Worm (Caenorhabditis elegans) whole organism, L2 larva: ENCODE data around the gene F43E2.6.

Source experiments
- C34F6.9 ChIP-seq: fragments of 150-350 bp; optimal IDR thresholded peaks from 2 replicates; lab custom pipeline; 2014; ENCODE audit warnings: missing biosample characterization, missing genetic modification characterization
- F13H6.1 ChIP-seq: sonication (generic microtip); optimal IDR thresholded peaks from 2 replicates; lab custom pipeline; 2016; ENCODE audit warnings: missing genetic modification characterization, missing compliant biosample characterization
- R02D3.7 ChIP-seq: fragments of 150-350 bp; optimal IDR thresholded peaks from 2 replicates; lab custom pipeline; 2014; ENCODE audit warnings: missing biosample characterization, missing genetic modification characterization
- Y55F3AM.14 ChIP-seq: fragments of 200-800 bp; sonication (Bioruptor generic); optimal IDR thresholded peaks from 2 replicates; lab custom pipeline; 2018; ENCODE audit warnings: mild to moderate bottlenecking, missing genetic modification characterization, missing compliant biosample characterization
- ZK546.5 ChIP-seq: sonication (generic microtip); optimal IDR thresholded peaks from 2 replicates; lab custom pipeline; 2017; ENCODE audit warnings: missing biosample characterization, missing genetic modification characterization
- alr-1 ChIP-seq: fragments of 150-350 bp; optimal IDR thresholded peaks from 2 replicates; lab custom pipeline; 2014; ENCODE audit warnings: missing biosample characterization, missing genetic modification characterization
- aly-2 ChIP-seq: fragments of 150-350 bp; optimal IDR thresholded peaks from 2 replicates; lab custom pipeline; 2014; ENCODE audit warnings: missing biosample characterization, missing genetic modification characterization
- ama-1 ChIP-seq: fragments of 150-350 bp; optimal IDR thresholded peaks from 2 replicates; lab custom pipeline; 2018; ENCODE audit warnings: inconsistent platforms
- blmp-1 ChIP-seq: sonication (generic microtip); optimal IDR thresholded peaks from 2 replicates; lab custom pipeline; 2017; ENCODE audit warnings: missing genetic modification characterization, mild to moderate bottlenecking, missing compliant biosample characterization, antibody characterized with exemption, moderate library complexity; ENCODE audit not compliant: insufficient read depth
- ceh-16 ChIP-seq: fragments of 150-350 bp; optimal IDR thresholded peaks from 2 replicates; lab custom pipeline; 2014; ENCODE audit warnings: missing biosample characterization, missing genetic modification characterization
- crh-2 ChIP-seq: sonication (generic microtip); optimal IDR thresholded peaks from 2 replicates; lab custom pipeline; 2017; ENCODE audit warnings: missing biosample characterization, missing genetic modification characterization
- elt-1 ChIP-seq: fragments of 150-350 bp; optimal IDR thresholded peaks from 2 replicates; lab custom pipeline; 2014; ENCODE audit warnings: missing biosample characterization, missing genetic modification characterization
- elt-3 ChIP-seq: sonication (generic microtip); optimal IDR thresholded peaks from 2 replicates; lab custom pipeline; 2017; ENCODE audit warnings: missing biosample characterization, missing genetic modification characterization
- fos-1 ChIP-seq: fragments of 150-350 bp; optimal IDR thresholded peaks from 2 replicates; lab custom pipeline; 2014; ENCODE audit warnings: missing biosample characterization, missing genetic modification characterization
- lin-11 ChIP-seq: fragments of 150-350 bp; sonication (generic microtip); optimal IDR thresholded peaks from 2 replicates; lab custom pipeline; 2014; ENCODE audit warnings: missing biosample characterization, missing genetic modification characterization, inconsistent platforms, mixed read lengths
- lin-39 ChIP-seq: fragments of 150-350 bp; optimal IDR thresholded peaks from 2 replicates; lab custom pipeline; 2014; ENCODE audit warnings: missing biosample characterization, missing genetic modification reagents, missing genetic modification characterization
- lsy-2 ChIP-seq, 2 experiments: fragments of 150-350 bp in 1 of 2; sonication (generic microtip) in 1 of 2; optimal IDR thresholded peaks; 2 replicates each; lab custom pipeline; 2014 to 2017; ENCODE audit warnings: missing biosample characterization in 2 of 2, missing genetic modification characterization in 2 of 2
- mab-5 ChIP-seq: fragments of 150-350 bp; optimal IDR thresholded peaks from 2 replicates; lab custom pipeline; 2014; ENCODE audit warnings: missing biosample characterization, missing genetic modification characterization
- mbf-1 ChIP-seq: sonication (generic microtip); optimal IDR thresholded peaks from 2 replicates; lab custom pipeline; 2017; ENCODE audit warnings: missing biosample characterization, missing genetic modification characterization
- nhr-10 ChIP-seq: sonication (generic microtip); optimal IDR thresholded peaks from 2 replicates; lab custom pipeline; 2017; ENCODE audit warnings: missing biosample characterization, missing genetic modification characterization
- nhr-11 ChIP-seq: fragments of 150-350 bp; optimal IDR thresholded peaks from 2 replicates; lab custom pipeline; 2014; ENCODE audit warnings: missing biosample characterization, missing genetic modification characterization
- nhr-12 ChIP-seq: fragments of 150-350 bp; optimal IDR thresholded peaks from 2 replicates; lab custom pipeline; 2014; ENCODE audit warnings: missing biosample characterization, missing genetic modification characterization
- nhr-129 ChIP-seq: fragments of 150-350 bp; optimal IDR thresholded peaks from 2 replicates; lab custom pipeline; 2014; ENCODE audit warnings: missing biosample characterization, missing genetic modification characterization
- nhr-21 ChIP-seq: fragments of 150-350 bp; optimal IDR thresholded peaks from 2 replicates; lab custom pipeline; 2014; ENCODE audit warnings: missing biosample characterization, missing genetic modification characterization
- nhr-23 ChIP-seq: fragments of 150-350 bp; optimal IDR thresholded peaks from 2 replicates; lab custom pipeline; 2014; ENCODE audit warnings: missing biosample characterization, missing genetic modification reagents, missing genetic modification characterization
- nhr-237 ChIP-seq: fragments of 150-350 bp; optimal IDR thresholded peaks from 2 replicates; lab custom pipeline; 2014; ENCODE audit warnings: missing biosample characterization, missing genetic modification characterization
- nhr-25 ChIP-seq: fragments of 150-350 bp; sonication (generic microtip); optimal IDR thresholded peaks from 3 replicates; lab custom pipeline; 2014; ENCODE audit warnings: missing biosample characterization, missing genetic modification characterization
- nhr-77 ChIP-seq: fragments of 150-350 bp; optimal IDR thresholded peaks from 2 replicates; lab custom pipeline; 2014; ENCODE audit warnings: missing biosample characterization, missing genetic modification characterization
- sem-4 ChIP-seq: fragments of 150-350 bp; optimal IDR thresholded peaks from 2 replicates; lab custom pipeline; 2014; ENCODE audit warnings: missing biosample characterization, missing genetic modification reagents, missing genetic modification characterization
- skn-1 ChIP-seq: sonication (generic microtip); optimal IDR thresholded peaks from 2 replicates; lab custom pipeline; 2017; ENCODE audit warnings: missing biosample characterization, missing genetic modification characterization
- sma-3 ChIP-seq: sonication (generic microtip); optimal IDR thresholded peaks from 2 replicates; lab custom pipeline; 2016; ENCODE audit warnings: missing genetic modification reagents, missing genetic modification characterization, missing compliant biosample characterization
- sma-9 ChIP-seq, 2 experiments: fragments of 150-350 bp in 1 of 2; sonication (generic microtip) in 1 of 2; optimal IDR thresholded peaks; 2 replicates each; lab custom pipeline; 2014 to 2016; ENCODE audit warnings: missing genetic modification characterization in 2 of 2, mild to moderate bottlenecking in 1 of 2, missing biosample characterization in 1 of 2, missing compliant biosample characterization in 1 of 2, missing genetic modification reagents in 1 of 2, moderate library complexity in 1 of 2
- snpc-4 ChIP-seq: fragments of 150-350 bp; optimal IDR thresholded peaks from 2 replicates; lab custom pipeline; 2014; ENCODE audit warnings: missing biosample characterization, missing genetic modification characterization
- unc-55 ChIP-seq: fragments of 150-350 bp; sonication (generic microtip); optimal IDR thresholded peaks from 3 replicates; lab custom pipeline; 2014; ENCODE audit warnings: missing biosample characterization, missing genetic modification reagents, missing genetic modification characterization
- unc-62 ChIP-seq: fragments of 150-350 bp; optimal IDR thresholded peaks from 2 replicates; lab custom pipeline; 2014; ENCODE audit warnings: missing biosample characterization, missing genetic modification reagents, missing genetic modification characterization
- zag-1 ChIP-seq: fragments of 150-350 bp; optimal IDR thresholded peaks from 2 replicates; lab custom pipeline; 2014; ENCODE audit warnings: missing biosample characterization, missing genetic modification characterization
- ztf-4 ChIP-seq: fragments of 150-350 bp; optimal IDR thresholded peaks from 2 replicates; lab custom pipeline; 2014; ENCODE audit warnings: missing biosample characterization, missing genetic modification characterization

Gene F43E2.6

ce11 chrII:7358489-7358943 is 10.1 kb downstream of the F43E2.6 start, which contains the start of gene insc-1:
Gene insc-1 (plus strand): TSS chrII:7358893.
- TF ChIP-seq Y55F3AM.14 (GFP tag; lab: Kevin White, UChicago) (no peak), alr-1 (tag; lab: Kevin White, UChicago) (no peak), unc-55 (GFP tag; lab: Kevin White, UChicago) (no peak), blmp-1 (peak; percentile 7)
- TF ChIP-seq, all 48 proteins: peak for 1

DNA sequence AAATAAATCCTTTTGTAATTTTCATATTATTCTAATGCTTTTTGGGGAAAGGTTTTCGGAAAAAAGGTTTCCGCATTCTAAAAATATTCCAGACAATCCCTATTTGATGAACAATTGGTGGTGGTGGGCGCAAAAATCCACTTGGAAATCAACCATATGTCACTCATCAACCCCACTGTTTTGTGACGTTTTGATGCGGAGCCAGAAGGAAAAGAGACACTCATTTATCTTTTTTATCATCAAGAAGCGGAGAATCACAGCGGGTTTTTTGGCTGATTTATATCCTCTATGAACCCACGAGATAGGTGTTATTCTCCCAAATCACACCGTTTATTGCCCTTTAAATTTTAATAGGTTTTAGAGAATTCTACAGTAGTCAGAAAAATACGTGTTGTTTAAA is 11.5 kb downstream of the F43E2.6 start:
- no peak for TF ChIP-seq sem-4 (tag; lab: Kevin White, UChicago)
- no peak for TF ChIP-seq lsy-2 (tag; optimal IDR thresholded peaks at IDR 0.05; lab: Kevin White, UChicago)

ce11 chrII:7356773-7357172 is 11.9 kb downstream of the F43E2.6 start:
- TF ChIP-seq nhr-21 (tag; lab: Kevin White, UChicago) (no peak), elt-1 (tag; lab: Kevin White, UChicago) (no peak), lsy-2 (tag; optimal IDR thresholded peaks at IDR 0.05; lab: Kevin White, UChicago) (peak in 1 of 2 experiments; percentile 60), F13H6.1 (tag; lab: Kevin White, UChicago) (no peak), R02D3.7 (tag; lab: Kevin White, UChicago) (peak; percentile 66), unc-55 (GFP tag; lab: Kevin White, UChicago) (peak; percentile 58), C34F6.9 (tag; lab: Kevin White, UChicago) (peak; percentile 36), ZK546.5 (tag; lab: Kevin White, UChicago) (no peak)

ce11 chrII:7356326-7356725 is 12.3 kb downstream of the F43E2.6 start, which contains the start of gene haf-2:
Gene haf-2 (minus strand): TSS chrII:7356426.
- no peak for TF ChIP-seq ztf-4 (tag; lab: Kevin White, UChicago)
- no peak for TF ChIP-seq zag-1
- no peak for TF ChIP-seq elt-3
- no peak for TF ChIP-seq elt-1 (tag; lab: Kevin White, UChicago)
- TF ChIP-seq nhr-21 (tag; lab: Kevin White, UChicago) = no peak
- no peak for TF ChIP-seq lsy-2 (tag; optimal IDR thresholded peaks at IDR 0.05; lab: Kevin White, UChicago)
- no peak for TF ChIP-seq ama-1 (lab: Kevin White, UChicago)
- no peak for TF ChIP-seq blmp-1
- no peak for TF ChIP-seq nhr-11 (tag; lab: Kevin White, UChicago)
- no peak for TF ChIP-seq sma-3 (GFP tag; lab: Kevin White, UChicago)
- TF ChIP-seq nhr-77 (tag; lab: Kevin White, UChicago) = no peak
- TF ChIP-seq lin-39 (tag; lab: Kevin White, UChicago) = no peak
- TF ChIP-seq, all 48 proteins: peak for 0

- TF ChIP-seq Y55F3AM.14 (GFP tag; lab: Kevin White, UChicago) = no peak
- TF ChIP-seq crh-2 (tag; lab: Kevin White, UChicago) = no peak
- no peak for TF ChIP-seq lsy-2 (tag; optimal IDR thresholded peaks at IDR 0.05; lab: Kevin White, UChicago)
- no peak for TF ChIP-seq snpc-4 (tag; lab: Kevin White, UChicago)
- no peak for TF ChIP-seq ceh-16 (tag; lab: Kevin White, UChicago)
- TF ChIP-seq unc-55 (GFP tag; lab: Kevin White, UChicago) = no peak
- TF ChIP-seq nhr-25 (tag; lab: Kevin White, UChicago) = no peak
- no peak for TF ChIP-seq sma-9 (GFP tag; optimal IDR thresholded peaks at IDR 0.05; lab: Kevin White, UChicago)
- TF ChIP-seq sma-9 (tag; optimal IDR thresholded peaks at IDR 0.05; lab: Kevin White, UChicago) = no peak
- no peak for TF ChIP-seq aly-2
- TF ChIP-seq nhr-10 = no peak
- TF ChIP-seq elt-3 = no peak
- TF ChIP-seq F13H6.1 (tag; lab: Kevin White, UChicago) = no peak
- no peak for TF ChIP-seq ama-1 (lab: Kevin White, UChicago)
- TF ChIP-seq elt-1 (tag; lab: Kevin White, UChicago) = no peak
Measured at ce11 chrII:7353027-7353426, 15.6 kb downstream of the F43E2.6 start.

- TF ChIP-seq elt-1 (tag; lab: Kevin White, UChicago) (no peak), nhr-10 (no peak), ZK546.5 (tag; lab: Kevin White, UChicago) (no peak), ztf-4 (tag; lab: Kevin White, UChicago) (no peak), alr-1 (tag; lab: Kevin White, UChicago) (no peak), lsy-2 (tag; optimal IDR thresholded peaks at IDR 0.05; lab: Kevin White, UChicago) (no peak), nhr-12 (tag; lab: Kevin White, UChicago) (no peak), unc-55 (GFP tag; lab: Kevin White, UChicago) (peak; percentile 1), mbf-1 (tag; lab: Kevin White, UChicago) (no peak), C34F6.9 (tag; lab: Kevin White, UChicago) (no peak), elt-3 (no peak), nhr-23 (tag; lab: Kevin White, UChicago) (no peak), aly-2 (no peak), R02D3.7 (tag; lab: Kevin White, UChicago) (no peak), skn-1 (tag; lab: Kevin White, UChicago) (no peak), fos-1 (tag; lab: Kevin White, UChicago) (peak; percentile 51), nhr-237 (no peak), ama-1 (lab: Kevin White, UChicago) (peak; percentile 2), sma-3 (GFP tag; lab: Kevin White, UChicago) (no peak), mab-5 (tag; lab: Kevin White, UChicago) (no peak), lin-11 (tag; lab: Kevin White, UChicago) (no peak), nhr-129 (tag; lab: Kevin White, UChicago) (no peak), lin-39 (tag; lab: Kevin White, UChicago) (no peak), F13H6.1 (tag; lab: Kevin White, UChicago) (no peak), crh-2 (tag; lab: Kevin White, UChicago) (peak; percentile 83), blmp-1 (no peak), snpc-4 (tag; lab: Kevin White, UChicago) (no peak), zag-1 (no peak), nhr-21 (tag; lab: Kevin White, UChicago) (no peak), unc-62 (no peak)
Measured at ce11 chrII:7352507-7352906, 16.2 kb downstream of the F43E2.6 start, which contains the start of gene hsp-4. Gene hsp-4 (minus strand): TSS chrII:7352645.
